Worm (Caenorhabditis elegans) whole organism, early embryonic: ENCODE results near the gene nhr-76.

Experiments used
- B0310.2 ChIP-seq: sonication (generic microtip); optimal IDR thresholded peaks from 2 replicates; lab custom pipeline; 2016; ENCODE audit warnings: mild to moderate bottlenecking, missing genetic modification characterization, missing compliant biosample characterization
- F13C5.2 ChIP-seq: sonication (generic microtip); optimal IDR thresholded peaks from 2 replicates; lab custom pipeline; 2017; ENCODE audit warnings: mild to moderate bottlenecking, missing genetic modification characterization, inconsistent platforms, missing compliant biosample characterization
- aly-1 ChIP-seq: sonication (generic microtip); optimal IDR thresholded peaks from 2 replicates; lab custom pipeline; 2016; ENCODE audit warnings: missing genetic modification characterization, missing compliant biosample characterization
- ama-1 ChIP-seq: fragments of 150-350 bp; optimal IDR thresholded peaks from 2 replicates; lab custom pipeline; 2014
- ceh-13 ChIP-seq: fragments of 200-800 bp; sonication (Bioruptor generic); optimal IDR thresholded peaks from 2 replicates; lab custom pipeline; 2018; ENCODE audit warnings: mild to moderate bottlenecking, missing genetic modification characterization, missing compliant biosample characterization
- ceh-36 ChIP-seq: sonication (generic microtip); optimal IDR thresholded peaks from 2 replicates; lab custom pipeline; 2016; ENCODE audit warnings: missing genetic modification characterization, inconsistent platforms, missing compliant biosample characterization
- ets-7 ChIP-seq: sonication (generic microtip); optimal IDR thresholded peaks from 2 replicates; lab custom pipeline; 2016; ENCODE audit warnings: missing genotype, missing genetic modification characterization, missing compliant biosample characterization
- flt-1 ChIP-seq: fragments of 200-800 bp; sonication (Bioruptor generic); IDR thresholded peaks from 2 replicates; pipeline ENCODE4 v1.3.6; 2022; ENCODE audit warnings: missing genetic modification characterization, missing compliant biosample characterization
- hmbx-1 ChIP-seq: sonication (generic microtip); optimal IDR thresholded peaks from 2 replicates; lab custom pipeline; 2016; ENCODE audit warnings: mild to moderate bottlenecking, missing genetic modification characterization, missing compliant biosample characterization
- hmg-4 ChIP-seq: fragments of 200-800 bp; sonication (Bioruptor generic); optimal IDR thresholded peaks from 2 replicates; lab custom pipeline; 2018; ENCODE audit warnings: mild to moderate bottlenecking, missing genetic modification characterization, missing compliant biosample characterization
- hnd-1 ChIP-seq: sonication (generic microtip); optimal IDR thresholded peaks from 2 replicates; lab custom pipeline; 2016; ENCODE audit warnings: missing genetic modification characterization, missing compliant biosample characterization
- pes-1 ChIP-seq: fragments of 200-800 bp; sonication (Bioruptor generic); IDR thresholded peaks from 2 replicates; pipeline ENCODE4 v1.3.6; 2022; ENCODE audit warnings: missing genetic modification reagents, missing genetic modification characterization, missing compliant biosample characterization
- scrt-1 ChIP-seq: fragments of 200-800 bp; sonication (Bioruptor generic); IDR thresholded peaks from 2 replicates; pipeline ENCODE4 v1.3.6; 2022; ENCODE audit warnings: missing genetic modification characterization, missing compliant biosample characterization
- sea-1 ChIP-seq: fragments of 200-800 bp; sonication (Bioruptor generic); conservative IDR thresholded peaks from 2 replicates; pipeline ENCODE4 v1.3.6; 2022; ENCODE audit warnings: missing genetic modification characterization, missing compliant biosample characterization
- tbx-11 ChIP-seq: fragments of 200-800 bp; sonication (Bioruptor generic); IDR thresholded peaks from 2 replicates; pipeline ENCODE4 v1.3.6; 2022; ENCODE audit warnings: missing genetic modification characterization, missing compliant biosample characterization
- tbx-37 ChIP-seq: fragments of 200-800 bp; sonication (Bioruptor generic); conservative IDR thresholded peaks from 2 replicates; pipeline ENCODE4 v1.3.6; 2022; ENCODE audit warnings: missing genetic modification reagents, missing genetic modification characterization, missing compliant biosample characterization
- tra-4 ChIP-seq: sonication (generic microtip); optimal IDR thresholded peaks from 2 replicates; lab custom pipeline; 2017; ENCODE audit warnings: missing genetic modification characterization, missing compliant biosample characterization

The nhr-76 gene

ce11 chrIV:649365-649764, 22.0 kb downstream of the nhr-76 start, which contains the start of gene K11H12.9:
Gene K11H12.9, plus strand, starts transcription at chrIV:649665.
- TF ChIP-seq sea-1 (GFP tag; lab: Robert Waterston, UW) (no peak), flt-1 (no peak), pes-1 (GFP tag; lab: Robert Waterston, UW) (no peak), tbx-11 (GFP tag; lab: Robert Waterston, UW) (no peak), ets-7 (no peak), tra-4 (tag; lab: Kevin White, UChicago) (no peak), hnd-1 (tag; lab: Kevin White, UChicago) (no peak), tbx-37 (GFP tag; lab: Robert Waterston, UW) (no peak)

ce11 chrIV:653138-653848, 26.0 kb downstream of the nhr-76 start, which contains the start of gene K11H12.1:
Gene K11H12.1, minus strand, starts transcription at chrIV:653421.
- no peak for TF ChIP-seq ama-1
- TF ChIP-seq sea-1 (GFP tag; lab: Robert Waterston, UW) = no peak
- TF ChIP-seq F13C5.2 (tag; lab: Kevin White, UChicago) = no peak
- TF ChIP-seq ceh-36 (tag; lab: Kevin White, UChicago) = no peak
- TF ChIP-seq pes-1 (GFP tag; lab: Robert Waterston, UW) = no peak
- no peak for TF ChIP-seq aly-1 (tag; lab: Kevin White, UChicago)
- no peak for TF ChIP-seq hmg-4 (GFP tag; lab: Kevin White, UChicago)
- TF ChIP-seq flt-1 = no peak
- TF ChIP-seq tbx-37 (GFP tag; lab: Robert Waterston, UW) = no peak

- TF ChIP-seq F13C5.2 (tag; lab: Kevin White, UChicago) (peak; percentile 99), B0310.2 (peak; percentile 66), ama-1 (no peak), sea-1 (GFP tag; lab: Robert Waterston, UW) (peak; percentile 95), scrt-1 (GFP tag; lab: Robert Waterston, UW) (peak; percentile 83), ets-7 (peak; percentile 64), hmg-4 (GFP tag; lab: Kevin White, UChicago) (peak; percentile 93), tbx-11 (GFP tag; lab: Robert Waterston, UW) (peak; percentile 77), hnd-1 (tag; lab: Kevin White, UChicago) (peak; percentile 70), pes-1 (GFP tag; lab: Robert Waterston, UW) (peak; percentile 87), tbx-37 (GFP tag; lab: Robert Waterston, UW) (peak; percentile 91), aly-1 (tag; lab: Kevin White, UChicago) (no peak), flt-1 (peak; percentile 92), tra-4 (tag; lab: Kevin White, UChicago) (peak; percentile 79), hmbx-1 (peak; percentile 64), ceh-13 (peak; percentile 57), ceh-36 (tag; lab: Kevin White, UChicago) (peak; percentile 78)
Measured at ce11 chrIV:654526-655440, 27.4 kb downstream of the nhr-76 start, which contains the start of the genes rpl-15 and K11H12.8. Gene rpl-15, minus strand, starts transcription at chrIV:654576. Gene K11H12.8, plus strand, starts transcription at chrIV:655390.

- TF ChIP-seq ceh-13 (no peak), sea-1 (GFP tag; lab: Robert Waterston, UW) (no peak), ceh-36 (tag; lab: Kevin White, UChicago) (no peak), hmg-4 (GFP tag; lab: Kevin White, UChicago) (no peak), aly-1 (tag; lab: Kevin White, UChicago) (no peak), flt-1 (no peak), tbx-37 (GFP tag; lab: Robert Waterston, UW) (no peak), tra-4 (tag; lab: Kevin White, UChicago) (no peak), tbx-11 (GFP tag; lab: Robert Waterston, UW) (no peak), F13C5.2 (tag; lab: Kevin White, UChicago) (no peak), hmbx-1 (no peak), pes-1 (GFP tag; lab: Robert Waterston, UW) (no peak)
Measured at ce11 chrIV:657046-657445, 29.7 kb downstream of the nhr-76 start.

- TF ChIP-seq tbx-11 (GFP tag; lab: Robert Waterston, UW) (no peak), B0310.2 (no peak), hmg-4 (GFP tag; lab: Kevin White, UChicago) (peak; percentile 62), hmbx-1 (no peak), hnd-1 (tag; lab: Kevin White, UChicago) (no peak), scrt-1 (GFP tag; lab: Robert Waterston, UW) (0 out of 2 replicates have a peak, but pooled peaks have one; percentile 37)
Measured at ce11 chrIV:657932-658331, 30.6 kb downstream of the nhr-76 start.

- TF ChIP-seq ama-1 = no peak
- TF ChIP-seq scrt-1 (GFP tag; lab: Robert Waterston, UW) = no peak
- TF ChIP-seq tbx-37 (GFP tag; lab: Robert Waterston, UW) = no peak
- no peak for TF ChIP-seq B0310.2
- no peak for TF ChIP-seq hnd-1 (tag; lab: Kevin White, UChicago)
- no peak for TF ChIP-seq hmbx-1
- TF ChIP-seq ceh-13 = no peak
- no peak for TF ChIP-seq tra-4 (tag; lab: Kevin White, UChicago)
Measured at ce11 chrIV:658497-659177, 31.3 kb downstream of the nhr-76 start.
